Fruit fly (Drosophila melanogaster) whole organism, wandering third instar larva: Measurements from ENCODE around the gene tws.

Source experiments
- OdsH ChIP-seq: fragments of 200-800 bp; sonication (Bioruptor generic); optimal IDR thresholded peaks from 2 replicates; lab custom pipeline; 2016; ENCODE audit warnings: missing biosample characterization, mild to moderate bottlenecking, missing genetic modification characterization
- Vsx2 ChIP-seq: fragments of 200-300, 225-300 bp; sonication (Bioruptor generic); optimal IDR thresholded peaks from 2 replicates; lab custom pipeline; 2018; ENCODE audit warnings: missing biosample characterization, missing genetic modification characterization; ENCODE audit not compliant: partially characterized antibody
- rgr ChIP-seq: fragments of 200-800 bp; sonication (Bioruptor generic); optimal IDR thresholded peaks from 3 replicates; lab custom pipeline; 2016; ENCODE audit warnings: missing biosample characterization, mild to moderate bottlenecking, missing genetic modification characterization
- sv ChIP-seq: fragments of 200-800 bp; sonication (Bioruptor generic); optimal IDR thresholded peaks from 3 replicates; lab custom pipeline; 2016; ENCODE audit warnings: missing biosample characterization, missing genetic modification characterization

- TF ChIP-seq sv (GFP tag; lab: Kevin White, UChicago) (peak; percentile 34), Vsx2 (no peak), rgr (GFP tag; lab: Kevin White, UChicago) (peak; percentile 58), OdsH (GFP tag; lab: Kevin White, UChicago) (peak; percentile 56)
Observed at dm6 chr3R:10130091-10130490, 9.5 kb downstream of the tws start.
